Fruit fly (Drosophila melanogaster): ENCODE measurements around the gene CG43342.

The CG43342 gene

DNA sequence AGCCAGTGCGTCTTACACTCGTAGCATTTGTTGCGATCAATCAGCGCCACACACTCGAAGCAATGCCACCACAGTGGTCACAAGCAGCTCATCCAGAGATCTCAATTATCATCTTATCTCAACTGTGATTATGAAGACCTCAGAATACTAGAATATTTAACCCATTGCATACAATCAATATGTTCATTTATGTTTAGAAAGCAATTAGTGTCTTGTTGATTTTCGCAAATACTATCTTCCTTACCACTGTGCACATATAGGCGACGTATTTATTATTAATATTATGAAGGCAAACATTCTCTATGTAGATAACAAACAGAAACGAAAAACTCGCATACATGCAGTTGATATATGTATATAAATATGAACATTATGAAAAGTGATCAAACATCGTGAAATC is 22.3 kb upstream of the CG43342 start (continued):
- TF ChIP-seq CG1647 (GFP tag; optimal IDR thresholded peaks at IDR 0.05) (peak; percentile 20), CG11696 (GFP tag; IDR thresholded peaks at IDR 0.05) (peak; percentile 66; the same call in 1 of the 2 replicates), twi (tag; optimal IDR thresholded peaks at IDR 0.05) (peak; percentile 42), CG10462 (GFP tag; optimal IDR thresholded peaks at IDR 0.05) (peak; percentile 66), pita (GFP tag; optimal IDR thresholded peaks at IDR 0.05) (no peak), CG14965 (GFP tag; optimal IDR thresholded peaks at IDR 0.05; ENCODE audit: borderline replicate concordance) (peak; percentile 29), Lhr (GFP tag; optimal IDR thresholded peaks at IDR 0.05) (peak; percentile 73), abd-A (tag; optimal IDR thresholded peaks at IDR 0.05) (no peak), CG16863 (GFP tag; optimal IDR thresholded peaks at IDR 0.05) (peak; percentile 64), CG4707 (GFP tag; optimal IDR thresholded peaks at IDR 0.05) (peak; percentile 67), CG10321 (GFP tag; IDR thresholded peaks at IDR 0.05) (no peak), ranshi (GFP tag; IDR thresholded peaks at IDR 0.05) (peak; percentile 56), sisA (GFP tag; IDR thresholded peaks at IDR 0.05) (peak; percentile 46; the same call in 1 of the 2 replicates), Nf-YC (tag; optimal IDR thresholded peaks at IDR 0.05) (no peak), Atf6 (GFP tag; IDR thresholded peaks at IDR 0.05) (peak; percentile 34; the same call in 1 of the 2 replicates), Sry-δ (GFP tag; optimal IDR thresholded peaks at IDR 0.05) (peak; percentile 32), zen2 (GFP tag; IDR thresholded peaks at IDR 0.05; ENCODE audit: partially characterized antibody) (no peak), CG14860 (GFP tag; IDR thresholded peaks at IDR 0.05; ENCODE audit: partially characterized antibody) (no peak), tx (GFP tag; optimal IDR thresholded peaks at IDR 0.05) (no peak), CG8359 (GFP tag; optimal IDR thresholded peaks at IDR 0.05; ENCODE audit: borderline replicate concordance) (peak; percentile 61), CG17359 (tag; optimal IDR thresholded peaks at IDR 0.05) (peak; percentile 90), CG1602 (GFP tag; optimal IDR thresholded peaks at IDR 0.05) (peak; percentile 74), CG4617 (GFP tag; optimal IDR thresholded peaks at IDR 0.05; ENCODE audit: borderline replicate concordance) (no peak), CG11085 (GFP tag; IDR thresholded peaks at IDR 0.05) (peak; percentile 36; the same call in 1 of the 2 replicates), esg (GFP tag; conservative IDR thresholded peaks at IDR 0.05) (peak; percentile 24; the same call in 1 of the 2 replicates), Oaz (GFP tag; IDR thresholded peaks at IDR 0.05) (no peak), Ssrp (tag; optimal IDR thresholded peaks at IDR 0.05) (peak; percentile 58), Sox100B (GFP tag; optimal IDR thresholded peaks at IDR 0.05) (peak; percentile 77), CG10274 (GFP tag; optimal IDR thresholded peaks at IDR 0.05) (no peak), CG16813 (GFP tag; IDR thresholded peaks at IDR 0.05; ENCODE audit: partially characterized antibody) (no peak), CG9727 (GFP tag; optimal IDR thresholded peaks at IDR 0.05) (peak; percentile 81), ftz-f1 (GFP tag; optimal IDR thresholded peaks at IDR 0.05) (no peak), CG7928 (GFP tag; optimal IDR thresholded peaks at IDR 0.05) (no peak), CG4404 (GFP tag; IDR thresholded peaks at IDR 0.05) (0 out of 2 replicates have a peak, but pooled peaks have one; percentile 17), CG11247 (GFP tag; IDR thresholded peaks at IDR 0.05) (peak; percentile 77), HmgD (GFP tag; optimal IDR thresholded peaks at IDR 0.05) (peak; percentile 20), zen (tag; optimal IDR thresholded peaks at IDR 0.05) (peak; percentile 72), CG14710 (tag; optimal IDR thresholded peaks at IDR 0.05) (peak; percentile 87), NK7.1 (GFP tag; optimal IDR thresholded peaks at IDR 0.05) (no peak), CG8281 (tag; optimal IDR thresholded peaks at IDR 0.05) (peak; percentile 54), CHES-1-like (GFP tag; optimal IDR thresholded peaks at IDR 0.05) (peak; percentile 17), YL-1 (GFP tag; optimal IDR thresholded peaks at IDR 0.05) (peak; percentile 32), CG30020 (tag; optimal IDR thresholded peaks at IDR 0.05) (no peak), hbn (GFP tag; IDR thresholded peaks at IDR 0.05; ENCODE audit: partially characterized antibody) (no peak), stc (GFP tag; IDR thresholded peaks at IDR 0.05) (peak; percentile 62), CkIIα-i1 (GFP tag; IDR thresholded peaks at IDR 0.05) (no peak), Eip74EF (GFP tag; optimal IDR thresholded peaks at IDR 0.05) (peak in 1 of 2 experiments; percentile 52), CG7745 (tag; optimal IDR thresholded peaks at IDR 0.05) (peak; percentile 60), exex (tag; optimal IDR thresholded peaks at IDR 0.05) (peak; percentile 41), h (optimal IDR thresholded peaks at IDR 0.05) (no peak)
